Fruit fly (Drosophila melanogaster) whole organism, wandering third instar larva: ENCODE data around the gene AlaRS.

Experiments
- Abd-B ChIP-seq: fragments of >200 bp; optimal IDR thresholded peaks from 2 replicates; lab custom pipeline; 2017; ENCODE audit warnings: missing biosample characterization, missing genetic modification characterization
- CG32264 ChIP-seq: fragments of 200-800 bp; sonication (Bioruptor generic); optimal IDR thresholded peaks from 2 replicates; lab custom pipeline; 2016; ENCODE audit warnings: missing biosample characterization, missing genetic modification characterization
- CG9705 ChIP-seq: fragments of 200-800 bp; sonication (Bioruptor generic); optimal IDR thresholded peaks from 2 replicates; lab custom pipeline; 2018; ENCODE audit warnings: missing biosample characterization, mild to moderate bottlenecking, missing genetic modification characterization
- CrebA ChIP-seq: fragments of 200-800 bp; sonication (Bioruptor generic); optimal IDR thresholded peaks from 2 replicates; lab custom pipeline; 2016; ENCODE audit warnings: missing biosample characterization, mild to moderate bottlenecking, missing genetic modification characterization, borderline replicate concordance
- Dfd ChIP-seq: fragments of >200 bp; optimal IDR thresholded peaks from 2 replicates; lab custom pipeline; 2017; ENCODE audit warnings: missing biosample characterization, missing genetic modification characterization
- Dif ChIP-seq: fragments of 200-275, 200-300 bp; sonication (Bioruptor generic); optimal IDR thresholded peaks from 2 replicates; lab custom pipeline; 2018; ENCODE audit warnings: missing biosample characterization, missing genetic modification characterization; ENCODE audit not compliant: partially characterized antibody
- GATAd ChIP-seq: sonication (Bioruptor generic); optimal IDR thresholded peaks from 2 replicates; lab custom pipeline; 2016; ENCODE audit warnings: missing biosample characterization, missing genetic modification characterization
- HLH106 ChIP-seq: fragments of 200-800 bp; optimal IDR thresholded peaks from 3 replicates; lab custom pipeline; 2019; ENCODE audit warnings: missing biosample characterization, mild to moderate bottlenecking, missing genetic modification characterization, moderate library complexity
- Hnf4 ChIP-seq: fragments of 200-800 bp; sonication (Bioruptor generic); optimal IDR thresholded peaks from 2 replicates; lab custom pipeline; 2016; ENCODE audit warnings: missing biosample characterization, mild to moderate bottlenecking, missing genetic modification characterization
- Hr78 ChIP-seq: fragments of >200 bp; optimal IDR thresholded peaks from 2 replicates; lab custom pipeline; 2017; ENCODE audit warnings: missing biosample characterization, missing genetic modification characterization
- Hr83 ChIP-seq: fragments of 200-300 bp; sonication (Bioruptor generic); optimal IDR thresholded peaks from 2 replicates; lab custom pipeline; 2016; ENCODE audit warnings: missing biosample characterization, mild to moderate bottlenecking, missing genetic modification characterization, moderate library complexity; ENCODE audit not compliant: poor library complexity, severe bottlenecking
- Jra ChIP-seq: sonication (Bioruptor generic); optimal IDR thresholded peaks from 2 replicates; lab custom pipeline; 2016; ENCODE audit warnings: missing biosample characterization, missing genetic modification characterization
- Mio ChIP-seq: sonication (Bioruptor generic); optimal IDR thresholded peaks from 2 replicates; lab custom pipeline; 2016; ENCODE audit warnings: missing biosample characterization, missing genetic modification characterization
- Myc ChIP-seq: fragments of >200 bp; optimal IDR thresholded peaks from 2 replicates; lab custom pipeline; 2017
- N ChIP-seq: fragments of >200 bp; optimal IDR thresholded peaks from 2 replicates; lab custom pipeline; 2018; ENCODE audit warnings: missing biosample characterization, missing external identifiers, missing genetic modification characterization
- OdsH ChIP-seq: fragments of 200-800 bp; sonication (Bioruptor generic); optimal IDR thresholded peaks from 2 replicates; lab custom pipeline; 2016; ENCODE audit warnings: missing biosample characterization, mild to moderate bottlenecking, missing genetic modification characterization
- Rel ChIP-seq, 2 experiments: fragments of 200-800 bp; sonication (Bioruptor generic) in 1 of 2; optimal IDR thresholded peaks; 2 replicates in 1 of 2; 3 replicates in 1 of 2; lab custom pipeline; 2016 to 2019; ENCODE audit warnings: mild to moderate bottlenecking in 2 of 2, missing biosample characterization in 2 of 2, missing genetic modification characterization in 2 of 2, moderate library complexity in 1 of 2
- Sp1 ChIP-seq: fragments of 200-800 bp; sonication (Bioruptor generic); optimal IDR thresholded peaks from 3 replicates; lab custom pipeline; 2019; ENCODE audit warnings: missing biosample characterization, mild to moderate bottlenecking, missing genetic modification characterization, moderate library complexity
- Vsx2 ChIP-seq: fragments of 200-300, 225-300 bp; sonication (Bioruptor generic); optimal IDR thresholded peaks from 2 replicates; lab custom pipeline; 2018; ENCODE audit warnings: missing biosample characterization, missing genetic modification characterization; ENCODE audit not compliant: partially characterized antibody
- br ChIP-seq: fragments of 200-800 bp; sonication (Bioruptor generic); optimal IDR thresholded peaks from 2 replicates; lab custom pipeline; 2016; ENCODE audit warnings: missing biosample characterization, missing genetic modification characterization
- brk ChIP-seq: fragments of 200-800 bp; sonication (Bioruptor generic); optimal IDR thresholded peaks from 2 replicates; lab custom pipeline; 2016; ENCODE audit warnings: missing biosample characterization, mild to moderate bottlenecking, missing genetic modification characterization
- dl ChIP-seq, 2 experiments: fragments of 175-275, 200-275 bp in 1 of 2; fragments of 200-275 bp in 1 of 2; sonication (Bioruptor generic); optimal IDR thresholded peaks; lab custom pipeline; 2018; ENCODE audit warnings: mild to moderate bottlenecking in 2 of 2, missing biosample characterization in 2 of 2, missing genetic modification characterization in 2 of 2, moderate library complexity in 2 of 2; ENCODE audit not compliant: partially characterized antibody in 2 of 2, insufficient read depth in 1 of 2
- dmrt93B ChIP-seq: fragments of 200-800 bp; sonication (Bioruptor generic); optimal IDR thresholded peaks from 2 replicates; lab custom pipeline; 2018; ENCODE audit warnings: missing biosample characterization, mild to moderate bottlenecking, missing genetic modification characterization
- dsf ChIP-seq: sonication (Bioruptor generic); optimal IDR thresholded peaks from 2 replicates; lab custom pipeline; 2016; ENCODE audit warnings: missing biosample characterization, missing genetic modification characterization, borderline replicate concordance
- ey ChIP-seq: fragments of 200-800 bp; sonication (Bioruptor generic); optimal IDR thresholded peaks from 2 replicates; lab custom pipeline; 2016; ENCODE audit warnings: missing biosample characterization, missing genetic modification characterization
- foxo ChIP-seq, 2 experiments: fragments of 200-800 bp; sonication (Bioruptor generic); optimal IDR thresholded peaks; 2 replicates in 1 of 2; 3 replicates in 1 of 2; lab custom pipeline; 2016 to 2017; ENCODE audit warnings: missing biosample characterization in 2 of 2, missing genetic modification characterization in 2 of 2
- fru ChIP-seq: fragments of 200-800 bp; sonication (Bioruptor generic); optimal IDR thresholded peaks from 3 replicates; lab custom pipeline; 2016; ENCODE audit warnings: missing biosample characterization, mild to moderate bottlenecking, missing genetic modification characterization
- h ChIP-seq: fragments of 200-800 bp; sonication (Bioruptor generic); optimal IDR thresholded peaks from 3 replicates; lab custom pipeline; 2016; ENCODE audit warnings: missing biosample characterization, mild to moderate bottlenecking, missing genetic modification characterization
- jim ChIP-seq: fragments of 175-275, 200-325 bp; sonication (Bioruptor generic); optimal IDR thresholded peaks from 2 replicates; lab custom pipeline; 2016; ENCODE audit warnings: missing biosample characterization, mild to moderate bottlenecking, missing genetic modification characterization
- lola ChIP-seq: fragments of >200 bp; optimal IDR thresholded peaks from 2 replicates; lab custom pipeline; 2017; ENCODE audit warnings: missing biosample characterization, missing genetic modification characterization
- pan ChIP-seq: fragments of >200 bp; optimal IDR thresholded peaks from 2 replicates; lab custom pipeline; 2017
- psq ChIP-seq: fragments of 200-800 bp; sonication (Bioruptor generic); optimal IDR thresholded peaks from 3 replicates; lab custom pipeline; 2017; ENCODE audit warnings: missing biosample characterization, mild to moderate bottlenecking, missing genetic modification characterization, moderate library complexity
- rgr ChIP-seq: fragments of 200-800 bp; sonication (Bioruptor generic); optimal IDR thresholded peaks from 3 replicates; lab custom pipeline; 2016; ENCODE audit warnings: missing biosample characterization, mild to moderate bottlenecking, missing genetic modification characterization
- sage ChIP-seq: fragments of 200-800 bp; sonication (Bioruptor generic); optimal IDR thresholded peaks from 2 replicates; lab custom pipeline; 2016; ENCODE audit warnings: missing biosample characterization, mild to moderate bottlenecking, missing genetic modification characterization
- sv ChIP-seq: fragments of 200-800 bp; sonication (Bioruptor generic); optimal IDR thresholded peaks from 3 replicates; lab custom pipeline; 2016; ENCODE audit warnings: missing biosample characterization, missing genetic modification characterization
- tai ChIP-seq: sonication (Bioruptor generic); optimal IDR thresholded peaks from 2 replicates; lab custom pipeline; 2016; ENCODE audit warnings: missing biosample characterization, missing genetic modification characterization
- usp ChIP-seq: fragments of >200 bp; optimal IDR thresholded peaks from 2 replicates; lab custom pipeline; 2017; ENCODE audit warnings: missing biosample characterization, missing genetic modification characterization
- woc ChIP-seq: sonication (Bioruptor generic); optimal IDR thresholded peaks from 2 replicates; lab custom pipeline; 2016; ENCODE audit warnings: missing biosample characterization, mild to moderate bottlenecking, missing genetic modification characterization

The AlaRS gene

dm6 chr2L:8350560-8351171 lies 30.9 kb downstream of the AlaRS start:
- no peak for TF ChIP-seq psq (GFP tag; lab: Kevin White, UChicago)
- no peak for TF ChIP-seq dsf (GFP tag; lab: Kevin White, UChicago)
- TF ChIP-seq Vsx2 (GFP tag; lab: Kevin White, UChicago): no peak
- TF ChIP-seq HLH106: no peak
- TF ChIP-seq Jra (GFP tag; lab: Kevin White, UChicago): no peak
- peak; percentile 18 for TF ChIP-seq h (GFP tag; lab: Kevin White, UChicago)
- no peak for TF ChIP-seq GATAd
- no peak for TF ChIP-seq CG32264 (GFP tag; lab: Kevin White, UChicago)
- peak; percentile 15 for TF ChIP-seq tai (GFP tag; lab: Kevin White, UChicago)
- no peak for TF ChIP-seq ey (GFP tag; lab: Kevin White, UChicago)
- no peak for TF ChIP-seq woc (GFP tag; lab: Kevin White, UChicago)
- no peak for TF ChIP-seq Hr78 (GFP tag; lab: Kevin White, UChicago)
- no peak for TF ChIP-seq lola (GFP tag; lab: Kevin White, UChicago)
- TF ChIP-seq CG9705 (GFP tag; lab: Kevin White, UChicago): no peak
- no peak for TF ChIP-seq N
- TF ChIP-seq br (GFP tag; lab: Kevin White, UChicago): no peak
- TF ChIP-seq dmrt93B: no peak
- no peak for TF ChIP-seq Dfd
- no peak for TF ChIP-seq sv (GFP tag; lab: Kevin White, UChicago)
- no peak for TF ChIP-seq Myc
- TF ChIP-seq sage (GFP tag; lab: Kevin White, UChicago): no peak
- peak; percentile 11 for TF ChIP-seq CrebA (GFP tag; lab: Kevin White, UChicago)
- TF ChIP-seq foxo (GFP tag; optimal IDR thresholded peaks at IDR 0.05; lab: Kevin White, UChicago): peak in 1 of 2 experiments; percentile 9
- TF ChIP-seq fru: no peak
- TF ChIP-seq rgr (GFP tag; lab: Kevin White, UChicago): peak; percentile 59
- no peak for TF ChIP-seq usp (GFP tag; lab: Kevin White, UChicago)
- no peak for TF ChIP-seq Rel (GFP tag; optimal IDR thresholded peaks at IDR 0.05; lab: Kevin White, UChicago)
- TF ChIP-seq Rel (tag; optimal IDR thresholded peaks at IDR 0.05; lab: Kevin White, UChicago): peak; percentile 64
- peak; percentile 62 for TF ChIP-seq Hr83
- TF ChIP-seq Mio (GFP tag; lab: Kevin White, UChicago): no peak
- TF ChIP-seq dl (GFP tag; optimal IDR thresholded peaks at IDR 0.05; lab: Kevin White, UChicago; ENCODE audit: insufficient read depth in 1 of 2, partially characterized antibody in 2 of 2): no peak
- TF ChIP-seq pan: no peak
- no peak for TF ChIP-seq Sp1 (GFP tag; lab: Kevin White, UChicago)
- no peak for TF ChIP-seq brk (GFP tag; lab: Kevin White, UChicago)
- no peak for TF ChIP-seq Dif (GFP tag; lab: Kevin White, UChicago)
- no peak for TF ChIP-seq Hnf4 (GFP tag; lab: Kevin White, UChicago)
- no peak for TF ChIP-seq jim (GFP tag; lab: Kevin White, UChicago)
- TF ChIP-seq OdsH: peak; percentile 37
- no peak for TF ChIP-seq Abd-B (GFP tag; lab: Kevin White, UChicago)
- TF ChIP-seq, all 38 proteins: peak for 8

- peak; percentile 26 for TF ChIP-seq Dif (GFP tag; lab: Kevin White, UChicago)
- no peak for TF ChIP-seq Mio (GFP tag; lab: Kevin White, UChicago)
Observed at dm6 chr2L:8346260-8346659, 35.3 kb downstream of the AlaRS start, which contains the start of gene CG7778. Gene CG7778 (plus strand): TSS chr2L:8346620.

- TF ChIP-seq Hr78 (GFP tag; lab: Kevin White, UChicago): no peak
- no peak for TF ChIP-seq rgr (GFP tag; lab: Kevin White, UChicago)
- no peak for TF ChIP-seq ey (GFP tag; lab: Kevin White, UChicago)
- no peak for TF ChIP-seq dmrt93B
- no peak for TF ChIP-seq br (GFP tag; lab: Kevin White, UChicago)
- TF ChIP-seq GATAd: no peak
- no peak for TF ChIP-seq Rel (GFP tag; optimal IDR thresholded peaks at IDR 0.05; lab: Kevin White, UChicago)
- TF ChIP-seq Rel (tag; optimal IDR thresholded peaks at IDR 0.05; lab: Kevin White, UChicago): peak; percentile 20
- TF ChIP-seq sv (GFP tag; lab: Kevin White, UChicago): no peak
- TF ChIP-seq fru: no peak
- no peak for TF ChIP-seq brk (GFP tag; lab: Kevin White, UChicago)
- TF ChIP-seq h (GFP tag; lab: Kevin White, UChicago): peak; percentile 63
Observed at dm6 chr2L:8344536-8344935, 37.0 kb downstream of the AlaRS start.
